Comparison of ENCODE assay signal across 5 fruit fly cellular contexts in the genomic region with DNA sequence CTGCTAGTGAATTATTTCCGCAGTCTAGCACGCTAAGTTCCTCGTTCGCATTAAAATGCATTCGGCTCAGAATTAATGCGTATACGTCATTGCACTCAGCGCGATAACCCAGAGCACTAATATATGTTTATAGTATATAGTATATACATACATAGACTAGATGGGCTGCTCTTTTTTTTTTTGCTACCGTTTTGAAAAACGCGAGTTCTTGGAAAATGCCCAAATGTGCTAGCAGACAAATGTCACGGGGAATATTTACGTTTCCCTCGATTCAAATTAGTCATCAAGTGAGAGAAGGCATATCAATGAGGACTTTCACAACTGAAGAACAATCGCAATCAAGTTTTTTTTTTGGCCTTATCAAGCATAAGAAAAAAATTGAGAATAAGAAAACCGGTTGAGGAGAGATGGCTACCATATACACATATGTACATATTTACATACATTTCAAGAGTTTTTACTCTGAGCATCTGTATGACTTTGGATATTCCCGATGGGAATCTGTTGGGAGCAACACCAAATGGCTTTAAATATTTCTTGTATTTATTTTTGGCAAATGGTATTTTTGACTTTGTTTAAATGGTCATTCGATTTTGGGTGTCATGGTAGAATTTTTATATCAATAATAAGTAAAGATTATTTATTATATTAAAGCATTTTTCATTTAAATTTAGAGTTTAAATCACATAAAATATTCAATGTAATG.
TF ChIP-seq lines count a peak whose summit lies in the region.

No protein-coding gene starts in this region.

- TF ChIP-seq CTCF in whole organism, embryonic (GFP tag; optimal IDR thresholded peaks at IDR 0.05; lab: Kevin White, UChicago), result no peak

TF ChIP-seq in whole organism, adult, 20 proteins besides CTCF, POLR2A, EP300 and RAD21:
- TF ChIP-seq kay (GFP tag; lab: Kevin White, UChicago; ENCODE audit: borderline replicate concordance), result peak; percentile 93
- peak; percentile 30 for TF ChIP-seq cic (GFP tag; optimal IDR thresholded peaks at IDR 0.05; lab: Kevin White, UChicago)
- TF ChIP-seq Hr96 (GFP tag; optimal IDR thresholded peaks at IDR 0.05; lab: Kevin White, UChicago), result no peak
- no peak for TF ChIP-seq Mnt (GFP tag; optimal IDR thresholded peaks at IDR 0.05; lab: Kevin White, UChicago)

TF ChIP-seq in whole organism, embryonic, 481 proteins besides CTCF, POLR2A, EP300 and RAD21 (continues in another document):
- TF ChIP-seq Taf1 (GFP tag; IDR thresholded peaks at IDR 0.05; lab: Robert Waterston, UW) (no peak), Vsx1 (GFP tag; optimal IDR thresholded peaks at IDR 0.05; lab: Kevin White, UChicago) (no peak), MTF-1 (GFP tag; optimal IDR thresholded peaks at IDR 0.05; lab: Kevin White, UChicago; ENCODE audit: borderline replicate concordance) (no peak), ci (GFP tag; IDR thresholded peaks at IDR 0.05; lab: Robert Waterston, UW) (no peak), CG8359 (GFP tag; optimal IDR thresholded peaks at IDR 0.05; lab: Kevin White, UChicago; ENCODE audit: borderline replicate concordance) (no peak), emc (GFP tag; optimal IDR thresholded peaks at IDR 0.05; lab: Kevin White, UChicago) (no peak), chinmo (GFP tag; IDR thresholded peaks at IDR 0.05; lab: Robert Waterston, UW; ENCODE audit: partially characterized antibody) (0 out of 4 replicates have a peak, but pooled peaks have one; percentile 45), CG15601 (tag; optimal IDR thresholded peaks at IDR 0.05; lab: Kevin White, UChicago) (no peak), Ets97D (GFP tag; optimal IDR thresholded peaks at IDR 0.05; lab: Kevin White, UChicago) (no peak), CG7987 (GFP tag; optimal IDR thresholded peaks at IDR 0.05; lab: Kevin White, UChicago) (no peak), CG11696 (GFP tag; IDR thresholded peaks at IDR 0.05; lab: Robert Waterston, UW) (0 out of 2 replicates have a peak, but pooled peaks have one; percentile 14), h (optimal IDR thresholded peaks at IDR 0.05; lab: Kevin White, UChicago) (no peak), Hey (tag; optimal IDR thresholded peaks at IDR 0.05; lab: Kevin White, UChicago) (no peak), pho (GFP tag; optimal IDR thresholded peaks at IDR 0.05; lab: Kevin White, UChicago) (no peak), CG2199 (GFP tag; IDR thresholded peaks at IDR 0.05; lab: Robert Waterston, UW) (0 out of 3 replicates have a peak, but pooled peaks have one; percentile 12), jumu (GFP tag; optimal IDR thresholded peaks at IDR 0.05; lab: Kevin White, UChicago) (no peak), luna (GFP tag; optimal IDR thresholded peaks at IDR 0.05; lab: Kevin White, UChicago) (no peak), stc (GFP tag; IDR thresholded peaks at IDR 0.05; lab: Robert Waterston, UW) (no peak), nom (GFP tag; optimal IDR thresholded peaks at IDR 0.05; lab: Kevin White, UChicago) (peak; percentile 41)

TF ChIP-seq in whole organism, prepupa, 60 proteins besides CTCF, POLR2A, EP300 and RAD21 (continues in another document):
- TF ChIP-seq CG4318 (GFP tag; optimal IDR thresholded peaks at IDR 0.05; lab: Kevin White, UChicago) (no peak), CG16779 (tag; optimal IDR thresholded peaks at IDR 0.05; lab: Kevin White, UChicago) (no peak), CG3032 (tag; optimal IDR thresholded peaks at IDR 0.05; lab: Kevin White, UChicago) (no peak), pdm3 (GFP tag; optimal IDR thresholded peaks at IDR 0.05; lab: Kevin White, UChicago) (no peak), CG6276 (GFP tag; optimal IDR thresholded peaks at IDR 0.05; lab: Kevin White, UChicago) (no peak), Met (GFP tag; optimal IDR thresholded peaks at IDR 0.05; lab: Kevin White, UChicago) (no peak), CG8632 (GFP tag; optimal IDR thresholded peaks at IDR 0.05; lab: Kevin White, UChicago) (no peak), net (GFP tag; optimal IDR thresholded peaks at IDR 0.05; lab: Kevin White, UChicago) (no peak), CG11902 (GFP tag; optimal IDR thresholded peaks at IDR 0.05; lab: Kevin White, UChicago) (no peak), Ets21C (GFP tag; optimal IDR thresholded peaks at IDR 0.05; lab: Kevin White, UChicago) (no peak), Eip75B (GFP tag; optimal IDR thresholded peaks at IDR 0.05; lab: Kevin White, UChicago) (no peak), CG6854 (GFP tag; optimal IDR thresholded peaks at IDR 0.05; lab: Kevin White, UChicago) (no peak), Sox14 (GFP tag; optimal IDR thresholded peaks at IDR 0.05; lab: Kevin White, UChicago) (no peak), acj6 (GFP tag; optimal IDR thresholded peaks at IDR 0.05; lab: Kevin White, UChicago) (no peak), Sox102F (GFP tag; optimal IDR thresholded peaks at IDR 0.05; lab: Kevin White, UChicago) (peak; percentile 23), OdsH (GFP tag; optimal IDR thresholded peaks at IDR 0.05; lab: Kevin White, UChicago) (no peak), Lpt (GFP tag; optimal IDR thresholded peaks at IDR 0.05; lab: Kevin White, UChicago) (no peak), CG10631 (GFP tag; optimal IDR thresholded peaks at IDR 0.05; lab: Kevin White, UChicago) (no peak), CG8119 (GFP tag; IDR thresholded peaks at IDR 0.05; lab: Robert Waterston, UW) (no peak), Smox (GFP tag; optimal IDR thresholded peaks at IDR 0.05; lab: Kevin White, UChicago) (no peak), Gug (GFP tag; IDR thresholded peaks at IDR 0.05; lab: Robert Waterston, UW) (no peak), CG34406 (GFP tag; optimal IDR thresholded peaks at IDR 0.05; lab: Kevin White, UChicago) (no peak)

TF ChIP-seq in whole organism, pupa, 21 proteins besides CTCF, POLR2A, EP300 and RAD21:
- no peak for TF ChIP-seq rn (GFP tag; IDR thresholded peaks at IDR 0.05; lab: Robert Waterston, UW)
- TF ChIP-seq Pif1B (GFP tag; optimal IDR thresholded peaks at IDR 0.05; lab: Kevin White, UChicago), result peak; percentile 57
- peak; percentile 18; the same call in 1 of the 2 replicates for TF ChIP-seq CG12605 (GFP tag; IDR thresholded peaks at IDR 0.05; lab: Robert Waterston, UW)
- peak; percentile 81 for TF ChIP-seq EcR (GFP tag; optimal IDR thresholded peaks at IDR 0.05; lab: Kevin White, UChicago)

TF ChIP-seq in whole organism, wandering third instar larva, 38 proteins besides CTCF, POLR2A, EP300 and RAD21:
- no peak for TF ChIP-seq Rel (GFP tag; optimal IDR thresholded peaks at IDR 0.05; lab: Kevin White, UChicago)
- TF ChIP-seq Rel (tag; optimal IDR thresholded peaks at IDR 0.05; lab: Kevin White, UChicago), result peak; percentile 56
- TF ChIP-seq Myc (optimal IDR thresholded peaks at IDR 0.05; lab: Kevin White, UChicago), result no peak
- TF ChIP-seq rgr (GFP tag; optimal IDR thresholded peaks at IDR 0.05; lab: Kevin White, UChicago), result peak; percentile 7
- no peak for TF ChIP-seq jim (GFP tag; optimal IDR thresholded peaks at IDR 0.05; lab: Kevin White, UChicago)
- TF ChIP-seq psq (GFP tag; optimal IDR thresholded peaks at IDR 0.05; lab: Kevin White, UChicago), result no peak
- no peak for TF ChIP-seq OdsH (GFP tag; optimal IDR thresholded peaks at IDR 0.05; lab: Kevin White, UChicago)
- TF ChIP-seq Sp1 (GFP tag; optimal IDR thresholded peaks at IDR 0.05; lab: Kevin White, UChicago), result no peak
- no peak for TF ChIP-seq Abd-B (GFP tag; optimal IDR thresholded peaks at IDR 0.05; lab: Kevin White, UChicago)
- TF ChIP-seq Hnf4 (GFP tag; optimal IDR thresholded peaks at IDR 0.05; lab: Kevin White, UChicago), result no peak
- TF ChIP-seq pan (optimal IDR thresholded peaks at IDR 0.05; lab: Kevin White, UChicago), result no peak
- TF ChIP-seq Jra (GFP tag; optimal IDR thresholded peaks at IDR 0.05; lab: Kevin White, UChicago), result no peak
- no peak for TF ChIP-seq sage (GFP tag; optimal IDR thresholded peaks at IDR 0.05; lab: Kevin White, UChicago)
- TF ChIP-seq CG9705 (GFP tag; optimal IDR thresholded peaks at IDR 0.05; lab: Kevin White, UChicago), result no peak
- peak; percentile 3 for TF ChIP-seq ey (GFP tag; optimal IDR thresholded peaks at IDR 0.05; lab: Kevin White, UChicago)
- TF ChIP-seq brk (GFP tag; optimal IDR thresholded peaks at IDR 0.05; lab: Kevin White, UChicago), result peak; percentile 46
- no peak for TF ChIP-seq fru (GFP tag; optimal IDR thresholded peaks at IDR 0.05; lab: Kevin White, UChicago)
TF ChIP-seq in whole organism, wandering third instar larva: peak in this region for 4.
